Fruit fly (Drosophila melanogaster) whole organism: ENCODE results near the gene CG13365.

ENCODE experiments used
- Dll ChIP-seq: fragments of >200 bp; optimal IDR thresholded peaks from 2 replicates; lab custom pipeline; 2017
- pan ChIP-seq: fragments of >200 bp; optimal IDR thresholded peaks from 2 replicates; lab custom pipeline; 2017
- psq ChIP-seq: fragments of >200 bp; optimal IDR thresholded peaks from 2 replicates; lab custom pipeline; 2017
- usp ChIP-seq: fragments of >200 bp; optimal IDR thresholded peaks from 2 replicates; lab custom pipeline; 2017; ENCODE audit warnings: missing biosample characterization, missing genetic modification characterization, mixed read lengths

dm6 chrX:597057-597456, 24.0 kb downstream of the CG13365 start:
- TF ChIP-seq Dll (lab: Kevin White, UChicago) = no peak
- TF ChIP-seq usp = no peak
- no peak for TF ChIP-seq psq (lab: Kevin White, UChicago)
- no peak for TF ChIP-seq pan (lab: Kevin White, UChicago)
